Worm (Caenorhabditis elegans) whole organism, mixed stage, embryonic: Measurements from ENCODE around the gene msp-77.

Source experiments
- M03D4.4 ChIP-seq: sonication (generic microtip); optimal IDR thresholded peaks from 2 replicates; lab custom pipeline; 2017; ENCODE audit warnings: mild to moderate bottlenecking, missing genetic modification characterization, missing compliant biosample characterization
- lin-13 ChIP-seq: fragments of 150-350 bp; optimal IDR thresholded peaks from 2 replicates; lab custom pipeline; 2014; ENCODE audit warnings: missing biosample characterization, missing genetic modification characterization
- nhr-237 ChIP-seq: fragments of 150-350 bp; optimal IDR thresholded peaks from 2 replicates; lab custom pipeline; 2014; ENCODE audit warnings: missing biosample characterization, missing genetic modification characterization
- nhr-28 ChIP-seq: fragments of 150-350 bp; optimal IDR thresholded peaks from 2 replicates; lab custom pipeline; 2014; ENCODE audit warnings: missing biosample characterization, missing genetic modification characterization
- nhr-76 ChIP-seq: sonication (generic microtip); optimal IDR thresholded peaks from 2 replicates; lab custom pipeline; 2017; ENCODE audit warnings: missing biosample characterization, missing genetic modification characterization
- pha-4 ChIP-seq: fragments of 150-350 bp; optimal IDR thresholded peaks from 2 replicates; lab custom pipeline; 2018; ENCODE audit warnings: missing biosample characterization, missing genetic modification reagents, missing genetic modification characterization
- snpc-4 ChIP-seq: fragments of 150-350 bp; optimal IDR thresholded peaks from 2 replicates; lab custom pipeline; 2014; ENCODE audit warnings: missing biosample characterization, missing genetic modification characterization
- tbx-8 ChIP-seq: fragments of 200-800 bp; sonication (Bioruptor generic); optimal IDR thresholded peaks from 2 replicates; lab custom pipeline; 2018; ENCODE audit warnings: mild to moderate bottlenecking, missing genetic modification characterization, moderate library complexity, missing compliant biosample characterization
- ztf-11 ChIP-seq: fragments of 150-350 bp; optimal IDR thresholded peaks from 2 replicates; lab custom pipeline; 2014; ENCODE audit warnings: missing biosample characterization, missing genetic modification characterization

DNA sequence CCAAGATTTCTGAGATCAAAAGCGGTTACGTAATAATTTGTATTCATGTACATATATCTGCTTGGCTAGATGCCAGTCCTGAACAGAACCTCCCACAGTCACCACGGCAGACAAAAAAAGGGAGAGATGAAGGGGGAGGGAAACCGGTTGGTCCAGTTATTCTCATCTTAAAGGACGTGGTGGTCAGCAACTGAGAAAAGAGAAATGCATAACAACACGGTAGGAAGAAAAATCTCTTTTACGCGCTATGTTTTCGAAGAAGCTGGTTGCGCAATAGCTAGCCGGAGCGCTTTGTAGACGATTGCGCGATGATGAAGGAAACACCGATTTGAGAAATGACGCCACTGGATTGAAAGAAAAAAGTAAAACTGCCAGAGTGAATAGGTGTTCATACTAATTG is 23.6 kb downstream of the msp-77 start:
- no peak for TF ChIP-seq ztf-11 (tag; lab: Kevin White, UChicago)
- no peak for TF ChIP-seq nhr-237 (tag; lab: Kevin White, UChicago)
- no peak for TF ChIP-seq lin-13 (tag; lab: Kevin White, UChicago)
- no peak for TF ChIP-seq nhr-28
- TF ChIP-seq snpc-4 = no peak
- no peak for TF ChIP-seq nhr-76 (tag; lab: Kevin White, UChicago)
- no peak for TF ChIP-seq pha-4 (tag; lab: Kevin White, UChicago)
- TF ChIP-seq tbx-8 (GFP tag; lab: Kevin White, UChicago) = no peak
- TF ChIP-seq M03D4.4 (tag; lab: Kevin White, UChicago) = no peak
